Worm (Caenorhabditis elegans) whole organism, early embryonic: Measurements from ENCODE around the gene ncx-10.

Experiments used
- B0310.2 ChIP-seq: sonication (generic microtip); optimal IDR thresholded peaks from 2 replicates; lab custom pipeline; 2016; ENCODE audit warnings: mild to moderate bottlenecking, missing genetic modification characterization, missing compliant biosample characterization
- F13C5.2 ChIP-seq: sonication (generic microtip); optimal IDR thresholded peaks from 2 replicates; lab custom pipeline; 2017; ENCODE audit warnings: mild to moderate bottlenecking, missing genetic modification characterization, inconsistent platforms, missing compliant biosample characterization
- aly-1 ChIP-seq: sonication (generic microtip); optimal IDR thresholded peaks from 2 replicates; lab custom pipeline; 2016; ENCODE audit warnings: missing genetic modification characterization, missing compliant biosample characterization
- ama-1 ChIP-seq: fragments of 150-350 bp; optimal IDR thresholded peaks from 2 replicates; lab custom pipeline; 2014
- ceh-13 ChIP-seq: fragments of 200-800 bp; sonication (Bioruptor generic); optimal IDR thresholded peaks from 2 replicates; lab custom pipeline; 2018; ENCODE audit warnings: mild to moderate bottlenecking, missing genetic modification characterization, missing compliant biosample characterization
- ceh-36 ChIP-seq: sonication (generic microtip); optimal IDR thresholded peaks from 2 replicates; lab custom pipeline; 2016; ENCODE audit warnings: missing genetic modification characterization, inconsistent platforms, missing compliant biosample characterization
- ets-7 ChIP-seq: sonication (generic microtip); optimal IDR thresholded peaks from 2 replicates; lab custom pipeline; 2016; ENCODE audit warnings: missing genotype, missing genetic modification characterization, missing compliant biosample characterization
- flt-1 ChIP-seq: fragments of 200-800 bp; sonication (Bioruptor generic); IDR thresholded peaks from 2 replicates; pipeline ENCODE4 v1.3.6; 2022; ENCODE audit warnings: missing genetic modification characterization, missing compliant biosample characterization
- hmbx-1 ChIP-seq: sonication (generic microtip); optimal IDR thresholded peaks from 2 replicates; lab custom pipeline; 2016; ENCODE audit warnings: mild to moderate bottlenecking, missing genetic modification characterization, missing compliant biosample characterization
- hmg-4 ChIP-seq: fragments of 200-800 bp; sonication (Bioruptor generic); optimal IDR thresholded peaks from 2 replicates; lab custom pipeline; 2018; ENCODE audit warnings: mild to moderate bottlenecking, missing genetic modification characterization, missing compliant biosample characterization
- hnd-1 ChIP-seq: sonication (generic microtip); optimal IDR thresholded peaks from 2 replicates; lab custom pipeline; 2016; ENCODE audit warnings: missing genetic modification characterization, missing compliant biosample characterization
- pes-1 ChIP-seq: fragments of 200-800 bp; sonication (Bioruptor generic); IDR thresholded peaks from 2 replicates; pipeline ENCODE4 v1.3.6; 2022; ENCODE audit warnings: missing genetic modification reagents, missing genetic modification characterization, missing compliant biosample characterization
- scrt-1 ChIP-seq: fragments of 200-800 bp; sonication (Bioruptor generic); IDR thresholded peaks from 2 replicates; pipeline ENCODE4 v1.3.6; 2022; ENCODE audit warnings: missing genetic modification characterization, missing compliant biosample characterization
- sea-1 ChIP-seq: fragments of 200-800 bp; sonication (Bioruptor generic); conservative IDR thresholded peaks from 2 replicates; pipeline ENCODE4 v1.3.6; 2022; ENCODE audit warnings: missing genetic modification characterization, missing compliant biosample characterization
- tbx-11 ChIP-seq: fragments of 200-800 bp; sonication (Bioruptor generic); IDR thresholded peaks from 2 replicates; pipeline ENCODE4 v1.3.6; 2022; ENCODE audit warnings: missing genetic modification characterization, missing compliant biosample characterization
- tbx-37 ChIP-seq: fragments of 200-800 bp; sonication (Bioruptor generic); conservative IDR thresholded peaks from 2 replicates; pipeline ENCODE4 v1.3.6; 2022; ENCODE audit warnings: missing genetic modification reagents, missing genetic modification characterization, missing compliant biosample characterization
- tra-4 ChIP-seq: sonication (generic microtip); optimal IDR thresholded peaks from 2 replicates; lab custom pipeline; 2017; ENCODE audit warnings: missing genetic modification characterization, missing compliant biosample characterization

The ncx-10 gene

DNA sequence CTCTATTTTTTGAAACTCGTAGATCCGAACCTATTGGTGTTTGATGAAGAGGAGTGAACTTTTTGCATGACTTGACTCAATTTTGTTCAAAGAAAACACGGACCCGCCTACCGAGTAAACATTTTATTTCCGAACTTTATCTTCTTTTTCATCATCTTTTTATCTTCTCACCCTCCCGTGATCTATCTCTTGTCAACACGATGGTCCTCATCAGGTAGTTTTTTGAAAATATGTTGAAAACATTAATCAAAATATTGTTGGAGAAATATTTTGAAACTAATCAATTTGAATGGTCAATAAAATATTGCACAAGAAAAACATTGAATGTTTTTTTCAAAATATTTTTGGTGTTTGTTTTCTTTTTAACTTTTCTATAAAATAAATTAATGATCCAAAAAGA lies 24.5 kb downstream of the ncx-10 start:
- no peak for TF ChIP-seq scrt-1 (GFP tag; lab: Robert Waterston, UW)
- TF ChIP-seq tbx-11, result no peak
- TF ChIP-seq aly-1 (tag; lab: Kevin White, UChicago), result no peak
- no peak for TF ChIP-seq pes-1 (GFP tag; lab: Robert Waterston, UW)
- TF ChIP-seq ets-7 (tag; lab: Kevin White, UChicago), result no peak
- TF ChIP-seq ceh-36, result no peak
- TF ChIP-seq hmg-4 (GFP tag; lab: Kevin White, UChicago), result no peak

DNA sequence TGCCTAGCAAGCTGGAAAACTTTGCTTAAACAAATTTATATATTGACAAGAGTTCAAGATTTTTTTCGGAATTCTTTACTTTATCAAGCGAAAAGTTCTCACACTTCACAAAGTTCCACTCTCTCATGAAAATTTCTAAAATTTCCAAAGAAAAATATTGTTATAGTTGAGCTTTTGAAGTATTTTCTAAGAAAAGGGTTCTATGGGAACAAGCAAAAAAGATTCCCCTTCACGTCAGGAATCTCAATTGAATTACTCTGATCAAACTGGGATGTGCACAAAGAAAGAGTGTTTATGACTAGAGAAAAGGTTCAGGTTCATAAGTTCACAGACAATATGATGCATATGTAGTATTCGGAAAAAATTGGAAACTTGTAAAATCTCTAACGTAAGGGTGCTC lies 28.5 kb downstream of the ncx-10 start:
- no peak for TF ChIP-seq ceh-13 (GFP tag; lab: Kevin White, UChicago)
- TF ChIP-seq ama-1 (lab: Kevin White, UChicago), result no peak
- TF ChIP-seq flt-1 (GFP tag; lab: Robert Waterston, UW), result no peak
- no peak for TF ChIP-seq tbx-11
- no peak for TF ChIP-seq F13C5.2 (tag; lab: Kevin White, UChicago)
- no peak for TF ChIP-seq pes-1 (GFP tag; lab: Robert Waterston, UW)
- no peak for TF ChIP-seq tbx-37 (GFP tag; lab: Robert Waterston, UW)

DNA sequence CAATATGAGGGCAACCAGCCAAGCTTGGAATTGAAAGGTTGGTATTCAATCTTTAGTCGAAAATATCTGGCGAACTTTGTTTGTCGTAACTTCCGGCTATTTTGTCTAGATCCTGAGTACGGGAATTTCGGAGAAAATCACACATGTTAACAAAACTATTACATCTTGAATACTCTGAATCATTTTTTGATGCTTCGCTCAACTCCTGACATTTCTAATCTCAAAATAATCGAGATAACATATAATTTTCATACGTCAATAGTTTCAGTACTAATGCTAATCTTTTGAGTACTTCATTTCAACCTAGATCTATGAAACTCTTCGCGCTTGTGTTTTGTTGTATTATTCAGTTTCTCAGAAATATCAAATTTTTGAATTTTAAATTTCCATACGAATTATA lies 31.7 kb downstream of the ncx-10 start:
- TF ChIP-seq aly-1 (tag; lab: Kevin White, UChicago) (no peak), tbx-11 (no peak), ama-1 (lab: Kevin White, UChicago) (no peak), tbx-37 (GFP tag; lab: Robert Waterston, UW) (no peak), B0310.2 (tag; lab: Kevin White, UChicago) (no peak), scrt-1 (GFP tag; lab: Robert Waterston, UW) (no peak), hnd-1 (tag; lab: Kevin White, UChicago) (no peak), hmg-4 (GFP tag; lab: Kevin White, UChicago) (no peak), F13C5.2 (tag; lab: Kevin White, UChicago) (no peak), ets-7 (tag; lab: Kevin White, UChicago) (no peak), pes-1 (GFP tag; lab: Robert Waterston, UW) (no peak), sea-1 (GFP tag; lab: Robert Waterston, UW) (no peak), ceh-36 (no peak), ceh-13 (GFP tag; lab: Kevin White, UChicago) (no peak), tra-4 (no peak), hmbx-1 (tag; lab: Kevin White, UChicago) (no peak), flt-1 (GFP tag; lab: Robert Waterston, UW) (no peak)

DNA sequence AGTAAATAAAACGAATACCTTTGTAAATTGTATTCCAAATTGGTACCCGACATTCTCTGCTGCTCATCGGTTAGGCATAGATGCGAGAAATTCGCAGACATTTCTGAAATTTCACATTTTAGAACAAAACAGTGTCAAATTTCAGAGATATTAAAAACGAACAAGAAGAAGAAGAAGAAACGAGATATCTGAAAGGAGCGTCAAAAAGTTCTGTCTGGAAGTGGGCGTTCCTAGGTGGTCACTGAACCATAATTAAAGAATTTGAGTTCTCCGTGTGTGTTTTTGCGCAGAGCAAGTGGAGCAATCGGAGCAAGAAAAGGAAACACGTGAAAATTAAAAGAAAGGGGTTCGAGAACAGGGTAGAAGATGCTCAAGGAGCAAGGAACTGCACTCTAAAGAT lies 33.1 kb downstream of the ncx-10 start, which contains the start of gene F40A3.7:
Gene F40A3.7 (minus strand): TSS at position 101 of the 400 bp plus-strand sequence.
- TF ChIP-seq scrt-1 (GFP tag; lab: Robert Waterston, UW) (no peak), ets-7 (tag; lab: Kevin White, UChicago) (no peak), hmbx-1 (tag; lab: Kevin White, UChicago) (no peak), sea-1 (GFP tag; lab: Robert Waterston, UW) (no peak), tbx-37 (GFP tag; lab: Robert Waterston, UW) (no peak), flt-1 (GFP tag; lab: Robert Waterston, UW) (no peak), B0310.2 (tag; lab: Kevin White, UChicago) (no peak), hnd-1 (tag; lab: Kevin White, UChicago) (no peak), pes-1 (GFP tag; lab: Robert Waterston, UW) (no peak), aly-1 (tag; lab: Kevin White, UChicago) (no peak), ceh-13 (GFP tag; lab: Kevin White, UChicago) (no peak), F13C5.2 (tag; lab: Kevin White, UChicago) (no peak), ceh-36 (no peak), hmg-4 (GFP tag; lab: Kevin White, UChicago) (no peak), tbx-11 (no peak), tra-4 (no peak), ama-1 (lab: Kevin White, UChicago) (no peak)

DNA sequence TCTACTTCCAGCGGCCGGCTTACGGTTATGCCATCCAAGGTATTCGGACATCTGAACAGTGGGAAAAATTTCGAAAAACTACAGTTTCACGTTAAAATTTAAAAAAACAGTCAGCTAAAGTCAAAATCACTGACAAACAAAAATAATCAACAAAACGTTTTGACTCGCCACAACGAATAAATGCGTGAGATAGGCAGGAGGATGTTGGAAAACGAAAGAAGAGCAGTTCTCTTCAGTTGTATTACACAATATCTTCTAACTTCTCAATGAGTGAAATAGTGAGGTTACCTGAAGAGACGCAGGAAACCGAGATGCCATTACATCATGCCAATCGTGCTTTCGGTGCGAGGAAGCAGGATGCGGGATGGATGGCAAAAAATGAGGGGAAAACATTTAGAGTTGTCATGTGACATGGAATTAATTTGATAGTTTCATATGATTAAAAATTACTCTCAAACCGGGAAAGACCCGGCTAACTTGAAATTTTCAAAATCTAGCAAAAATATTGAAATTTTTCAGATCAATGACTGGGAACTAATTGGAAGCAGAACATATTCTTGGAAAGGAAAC lies 39.0 kb downstream of the ncx-10 start, which contains the start of gene F40A3.6:
Gene F40A3.6 (minus strand): TSS at position 51 of the 570 bp plus-strand sequence.
- TF ChIP-seq B0310.2 (tag; lab: Kevin White, UChicago) (no peak), ama-1 (lab: Kevin White, UChicago) (no peak), aly-1 (tag; lab: Kevin White, UChicago) (no peak), flt-1 (GFP tag; lab: Robert Waterston, UW) (no peak), tra-4 (no peak), pes-1 (GFP tag; lab: Robert Waterston, UW) (no peak), tbx-37 (GFP tag; lab: Robert Waterston, UW) (no peak), sea-1 (GFP tag; lab: Robert Waterston, UW) (no peak), hmg-4 (GFP tag; lab: Kevin White, UChicago) (no peak)

DNA sequence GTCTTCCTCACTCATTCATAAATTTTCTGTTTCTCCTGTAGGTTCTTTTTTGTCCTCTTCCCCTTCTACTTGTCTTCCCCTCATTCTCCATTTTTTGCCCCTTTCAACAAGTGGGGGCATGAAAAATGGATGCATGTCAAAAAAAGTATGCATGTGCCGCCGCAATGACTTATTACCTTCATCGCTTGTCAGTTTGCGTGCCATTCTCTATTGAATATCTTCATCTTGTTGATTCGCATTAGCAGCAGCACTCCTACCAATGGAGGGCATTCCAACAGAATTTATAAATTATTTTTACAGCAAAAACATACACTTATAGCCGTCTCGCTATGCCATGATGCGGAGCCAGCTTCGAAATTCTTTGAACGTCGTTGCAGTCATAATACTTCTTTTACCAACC lies 41.7 kb downstream of the ncx-10 start, which contains the start of gene F40A3.1:
Gene F40A3.1 (plus strand): TSS at position 301 of the 400 bp plus-strand sequence.
- TF ChIP-seq ceh-36 (no peak), aly-1 (tag; lab: Kevin White, UChicago) (no peak)

DNA sequence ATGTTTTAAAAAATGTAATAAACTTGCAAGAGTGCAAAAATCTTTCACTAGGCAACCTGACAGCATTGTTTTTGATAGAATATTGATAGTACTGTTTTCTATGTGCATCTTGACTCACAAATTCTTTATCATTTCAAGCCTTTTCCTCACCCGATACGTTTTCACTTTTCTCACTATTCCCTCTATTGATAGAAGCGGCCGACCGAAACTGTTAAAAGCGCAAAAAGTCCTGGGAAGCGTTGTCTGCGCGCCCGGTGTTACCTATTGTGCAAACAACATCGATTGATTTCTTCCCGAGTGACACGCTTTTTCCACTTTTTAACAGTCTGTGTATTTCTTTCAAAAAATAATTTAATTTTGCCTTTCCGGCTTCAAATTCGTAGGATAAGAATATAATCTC lies 44.9 kb downstream of the ncx-10 start:
- no peak for TF ChIP-seq sea-1 (GFP tag; lab: Robert Waterston, UW)
- no peak for TF ChIP-seq aly-1 (tag; lab: Kevin White, UChicago)
- TF ChIP-seq tbx-37 (GFP tag; lab: Robert Waterston, UW), result no peak
- TF ChIP-seq ceh-13 (GFP tag; lab: Kevin White, UChicago), result no peak
- no peak for TF ChIP-seq flt-1 (GFP tag; lab: Robert Waterston, UW)
- TF ChIP-seq hmbx-1 (tag; lab: Kevin White, UChicago), result no peak
- no peak for TF ChIP-seq ets-7 (tag; lab: Kevin White, UChicago)
- TF ChIP-seq ama-1 (lab: Kevin White, UChicago), result no peak
- no peak for TF ChIP-seq hmg-4 (GFP tag; lab: Kevin White, UChicago)
- no peak for TF ChIP-seq tra-4
- TF ChIP-seq hnd-1 (tag; lab: Kevin White, UChicago), result no peak
- no peak for TF ChIP-seq F13C5.2 (tag; lab: Kevin White, UChicago)
- no peak for TF ChIP-seq tbx-11
- no peak for TF ChIP-seq pes-1 (GFP tag; lab: Robert Waterston, UW)
- no peak for TF ChIP-seq ceh-36
